Fruit fly (Drosophila melanogaster) whole organism, wandering third instar larva: ENCODE results near the gene plx.

Source experiments
- Abd-B ChIP-seq: fragments of >200 bp; optimal IDR thresholded peaks from 2 replicates; lab custom pipeline; 2017; ENCODE audit warnings: missing biosample characterization, missing genetic modification characterization
- CG32264 ChIP-seq: fragments of 200-800 bp; sonication (Bioruptor generic); optimal IDR thresholded peaks from 2 replicates; lab custom pipeline; 2016; ENCODE audit warnings: missing biosample characterization, missing genetic modification characterization
- CG9705 ChIP-seq: fragments of 200-800 bp; sonication (Bioruptor generic); optimal IDR thresholded peaks from 2 replicates; lab custom pipeline; 2018; ENCODE audit warnings: missing biosample characterization, mild to moderate bottlenecking, missing genetic modification characterization
- CrebA ChIP-seq: fragments of 200-800 bp; sonication (Bioruptor generic); optimal IDR thresholded peaks from 2 replicates; lab custom pipeline; 2016; ENCODE audit warnings: missing biosample characterization, mild to moderate bottlenecking, missing genetic modification characterization, borderline replicate concordance
- Dfd ChIP-seq: fragments of >200 bp; optimal IDR thresholded peaks from 2 replicates; lab custom pipeline; 2017; ENCODE audit warnings: missing biosample characterization, missing genetic modification characterization
- Dif ChIP-seq: fragments of 200-275, 200-300 bp; sonication (Bioruptor generic); optimal IDR thresholded peaks from 2 replicates; lab custom pipeline; 2018; ENCODE audit warnings: missing biosample characterization, missing genetic modification characterization; ENCODE audit not compliant: partially characterized antibody
- GATAd ChIP-seq: sonication (Bioruptor generic); optimal IDR thresholded peaks from 2 replicates; lab custom pipeline; 2016; ENCODE audit warnings: missing biosample characterization, missing genetic modification characterization
- HLH106 ChIP-seq: fragments of 200-800 bp; optimal IDR thresholded peaks from 3 replicates; lab custom pipeline; 2019; ENCODE audit warnings: missing biosample characterization, mild to moderate bottlenecking, missing genetic modification characterization, moderate library complexity
- Hnf4 ChIP-seq: fragments of 200-800 bp; sonication (Bioruptor generic); optimal IDR thresholded peaks from 2 replicates; lab custom pipeline; 2016; ENCODE audit warnings: missing biosample characterization, mild to moderate bottlenecking, missing genetic modification characterization
- Hr83 ChIP-seq: fragments of 200-300 bp; sonication (Bioruptor generic); optimal IDR thresholded peaks from 2 replicates; lab custom pipeline; 2016; ENCODE audit warnings: missing biosample characterization, mild to moderate bottlenecking, missing genetic modification characterization, moderate library complexity; ENCODE audit not compliant: poor library complexity, severe bottlenecking
- Jra ChIP-seq: sonication (Bioruptor generic); optimal IDR thresholded peaks from 2 replicates; lab custom pipeline; 2016; ENCODE audit warnings: missing biosample characterization, missing genetic modification characterization
- Mio ChIP-seq: sonication (Bioruptor generic); optimal IDR thresholded peaks from 2 replicates; lab custom pipeline; 2016; ENCODE audit warnings: missing biosample characterization, missing genetic modification characterization
- Myc ChIP-seq: fragments of >200 bp; optimal IDR thresholded peaks from 2 replicates; lab custom pipeline; 2017
- N ChIP-seq: fragments of >200 bp; optimal IDR thresholded peaks from 2 replicates; lab custom pipeline; 2018; ENCODE audit warnings: missing biosample characterization, missing external identifiers, missing genetic modification characterization
- OdsH ChIP-seq: fragments of 200-800 bp; sonication (Bioruptor generic); optimal IDR thresholded peaks from 2 replicates; lab custom pipeline; 2016; ENCODE audit warnings: missing biosample characterization, mild to moderate bottlenecking, missing genetic modification characterization
- Rel ChIP-seq, 2 experiments: fragments of 200-800 bp; sonication (Bioruptor generic) in 1 of 2; optimal IDR thresholded peaks; 2 replicates in 1 of 2; 3 replicates in 1 of 2; lab custom pipeline; 2016 to 2019; ENCODE audit warnings: mild to moderate bottlenecking in 2 of 2, missing biosample characterization in 2 of 2, missing genetic modification characterization in 2 of 2, moderate library complexity in 1 of 2
- Sp1 ChIP-seq: fragments of 200-800 bp; sonication (Bioruptor generic); optimal IDR thresholded peaks from 3 replicates; lab custom pipeline; 2019; ENCODE audit warnings: missing biosample characterization, mild to moderate bottlenecking, missing genetic modification characterization, moderate library complexity
- Vsx2 ChIP-seq: fragments of 200-300, 225-300 bp; sonication (Bioruptor generic); optimal IDR thresholded peaks from 2 replicates; lab custom pipeline; 2018; ENCODE audit warnings: missing biosample characterization, missing genetic modification characterization; ENCODE audit not compliant: partially characterized antibody
- br ChIP-seq: fragments of 200-800 bp; sonication (Bioruptor generic); optimal IDR thresholded peaks from 2 replicates; lab custom pipeline; 2016; ENCODE audit warnings: missing biosample characterization, missing genetic modification characterization
- brk ChIP-seq: fragments of 200-800 bp; sonication (Bioruptor generic); optimal IDR thresholded peaks from 2 replicates; lab custom pipeline; 2016; ENCODE audit warnings: missing biosample characterization, mild to moderate bottlenecking, missing genetic modification characterization
- dmrt93B ChIP-seq: fragments of 200-800 bp; sonication (Bioruptor generic); optimal IDR thresholded peaks from 2 replicates; lab custom pipeline; 2018; ENCODE audit warnings: missing biosample characterization, mild to moderate bottlenecking, missing genetic modification characterization
- dsf ChIP-seq: sonication (Bioruptor generic); optimal IDR thresholded peaks from 2 replicates; lab custom pipeline; 2016; ENCODE audit warnings: missing biosample characterization, missing genetic modification characterization, borderline replicate concordance
- ey ChIP-seq: fragments of 200-800 bp; sonication (Bioruptor generic); optimal IDR thresholded peaks from 2 replicates; lab custom pipeline; 2016; ENCODE audit warnings: missing biosample characterization, missing genetic modification characterization
- foxo ChIP-seq, 2 experiments: fragments of 200-800 bp; sonication (Bioruptor generic); optimal IDR thresholded peaks; 2 replicates in 1 of 2; 3 replicates in 1 of 2; lab custom pipeline; 2016 to 2017; ENCODE audit warnings: missing biosample characterization in 2 of 2, missing genetic modification characterization in 2 of 2
- fru ChIP-seq: fragments of 200-800 bp; sonication (Bioruptor generic); optimal IDR thresholded peaks from 3 replicates; lab custom pipeline; 2016; ENCODE audit warnings: missing biosample characterization, mild to moderate bottlenecking, missing genetic modification characterization
- h ChIP-seq: fragments of 200-800 bp; sonication (Bioruptor generic); optimal IDR thresholded peaks from 3 replicates; lab custom pipeline; 2016; ENCODE audit warnings: missing biosample characterization, mild to moderate bottlenecking, missing genetic modification characterization
- jim ChIP-seq: fragments of 175-275, 200-325 bp; sonication (Bioruptor generic); optimal IDR thresholded peaks from 2 replicates; lab custom pipeline; 2016; ENCODE audit warnings: missing biosample characterization, mild to moderate bottlenecking, missing genetic modification characterization
- lola ChIP-seq: fragments of >200 bp; optimal IDR thresholded peaks from 2 replicates; lab custom pipeline; 2017; ENCODE audit warnings: missing biosample characterization, missing genetic modification characterization
- pan ChIP-seq: fragments of >200 bp; optimal IDR thresholded peaks from 2 replicates; lab custom pipeline; 2017
- psq ChIP-seq: fragments of 200-800 bp; sonication (Bioruptor generic); optimal IDR thresholded peaks from 3 replicates; lab custom pipeline; 2017; ENCODE audit warnings: missing biosample characterization, mild to moderate bottlenecking, missing genetic modification characterization, moderate library complexity
- rgr ChIP-seq: fragments of 200-800 bp; sonication (Bioruptor generic); optimal IDR thresholded peaks from 3 replicates; lab custom pipeline; 2016; ENCODE audit warnings: missing biosample characterization, mild to moderate bottlenecking, missing genetic modification characterization
- sage ChIP-seq: fragments of 200-800 bp; sonication (Bioruptor generic); optimal IDR thresholded peaks from 2 replicates; lab custom pipeline; 2016; ENCODE audit warnings: missing biosample characterization, mild to moderate bottlenecking, missing genetic modification characterization
- sv ChIP-seq: fragments of 200-800 bp; sonication (Bioruptor generic); optimal IDR thresholded peaks from 3 replicates; lab custom pipeline; 2016; ENCODE audit warnings: missing biosample characterization, missing genetic modification characterization
- tai ChIP-seq: sonication (Bioruptor generic); optimal IDR thresholded peaks from 2 replicates; lab custom pipeline; 2016; ENCODE audit warnings: missing biosample characterization, missing genetic modification characterization
- usp ChIP-seq: fragments of >200 bp; optimal IDR thresholded peaks from 2 replicates; lab custom pipeline; 2017; ENCODE audit warnings: missing biosample characterization, missing genetic modification characterization
- woc ChIP-seq: sonication (Bioruptor generic); optimal IDR thresholded peaks from 2 replicates; lab custom pipeline; 2016; ENCODE audit warnings: missing biosample characterization, mild to moderate bottlenecking, missing genetic modification characterization

Gene plx

dm6 chr3R:5733181-5733580 is 47.5 kb downstream of the plx start, which contains the start of gene CG1239:
TSS of gene CG1239 (plus strand) at chr3R:5733513.
- peak; percentile 68 for TF ChIP-seq Myc
- no peak for TF ChIP-seq fru (GFP tag; lab: Kevin White, UChicago)

- no peak for TF ChIP-seq lola (GFP tag; lab: Kevin White, UChicago)
- peak; percentile 31 for TF ChIP-seq Jra (GFP tag; lab: Kevin White, UChicago)
- TF ChIP-seq Dfd (GFP tag; lab: Kevin White, UChicago), result no peak
- peak; percentile 45 for TF ChIP-seq CG9705 (GFP tag; lab: Kevin White, UChicago)
- TF ChIP-seq Vsx2 (GFP tag; lab: Kevin White, UChicago), result no peak
- TF ChIP-seq woc (GFP tag; lab: Kevin White, UChicago), result peak; percentile 70
- peak; percentile 26 for TF ChIP-seq Hr83 (GFP tag; lab: Kevin White, UChicago)
- TF ChIP-seq Sp1, result peak; percentile 86
- no peak for TF ChIP-seq GATAd
- peak; percentile 14 for TF ChIP-seq br (GFP tag; lab: Kevin White, UChicago)
- TF ChIP-seq Abd-B (GFP tag; lab: Kevin White, UChicago), result no peak
- TF ChIP-seq dmrt93B (GFP tag; lab: Kevin White, UChicago), result peak; percentile 72
- no peak for TF ChIP-seq Rel (GFP tag; optimal IDR thresholded peaks at IDR 0.05; lab: Kevin White, UChicago)
- TF ChIP-seq Rel (tag; optimal IDR thresholded peaks at IDR 0.05; lab: Kevin White, UChicago), result peak; percentile 20
- peak; percentile 79 for TF ChIP-seq h (GFP tag; lab: Kevin White, UChicago)
- peak; percentile 79 for TF ChIP-seq psq (GFP tag; lab: Kevin White, UChicago)
- TF ChIP-seq foxo (GFP tag; optimal IDR thresholded peaks at IDR 0.05; lab: Kevin White, UChicago), result peak in 1 of 2 experiments; percentile 86
- TF ChIP-seq brk (GFP tag; lab: Kevin White, UChicago), result no peak
- peak; percentile 75 for TF ChIP-seq OdsH (GFP tag; lab: Kevin White, UChicago)
- peak; percentile 58 for TF ChIP-seq sv (GFP tag; lab: Kevin White, UChicago)
- TF ChIP-seq Hnf4, result no peak
- peak; percentile 75 for TF ChIP-seq rgr (GFP tag; lab: Kevin White, UChicago)
- TF ChIP-seq ey (GFP tag; lab: Kevin White, UChicago), result peak; percentile 33
- no peak for TF ChIP-seq tai (GFP tag; lab: Kevin White, UChicago)
- peak; percentile 85 for TF ChIP-seq HLH106 (tag; lab: Kevin White, UChicago)
Measured at dm6 chr3R:5736305-5736869, 50.7 kb downstream of the plx start, which contains the start of the genes CG2100 and CG1236. TSS of gene CG2100 (minus strand) at chr3R:5736355. TSS of gene CG1236 (plus strand) at chr3R:5736748.

dm6 chr3R:5737263-5737662 is 51.6 kb downstream of the plx start:
- TF ChIP-seq HLH106 (tag; lab: Kevin White, UChicago) (no peak), rgr (GFP tag; lab: Kevin White, UChicago) (no peak)

dm6 chr3R:5742278-5743196 is 56.9 kb downstream of the plx start, which contains the start of the genes Sym and Madm:
TSS of gene Sym (minus strand) at chr3R:5742476.
TSS of gene Madm (plus strand) at chr3R:5742510.
- TF ChIP-seq usp (GFP tag; lab: Kevin White, UChicago) (no peak), h (GFP tag; lab: Kevin White, UChicago) (peak; percentile 62), Vsx2 (GFP tag; lab: Kevin White, UChicago) (no peak), foxo (GFP tag; optimal IDR thresholded peaks at IDR 0.05; lab: Kevin White, UChicago) (peak in 1 of 2 experiments; percentile 39), Jra (GFP tag; lab: Kevin White, UChicago) (no peak), CG9705 (GFP tag; lab: Kevin White, UChicago) (no peak), woc (GFP tag; lab: Kevin White, UChicago) (peak; percentile 74), psq (GFP tag; lab: Kevin White, UChicago) (peak; percentile 15), fru (GFP tag; lab: Kevin White, UChicago) (peak; percentile 48), tai (GFP tag; lab: Kevin White, UChicago) (no peak), Dif (GFP tag; lab: Kevin White, UChicago) (no peak), brk (GFP tag; lab: Kevin White, UChicago) (no peak), lola (GFP tag; lab: Kevin White, UChicago) (peak; percentile 37), GATAd (no peak), br (GFP tag; lab: Kevin White, UChicago) (peak; percentile 57), pan (lab: Kevin White, UChicago) (no peak), Dfd (GFP tag; lab: Kevin White, UChicago) (no peak), N (no peak), Rel (GFP tag; optimal IDR thresholded peaks at IDR 0.05; lab: Kevin White, UChicago) (no peak), Rel (tag; optimal IDR thresholded peaks at IDR 0.05; lab: Kevin White, UChicago) (no peak), CrebA (no peak), dsf (peak; percentile 26), Myc (peak; percentile 84), jim (GFP tag; lab: Kevin White, UChicago) (no peak), sv (GFP tag; lab: Kevin White, UChicago) (no peak), Sp1 (peak; percentile 11), sage (no peak), CG32264 (no peak), ey (GFP tag; lab: Kevin White, UChicago) (peak; percentile 27), rgr (GFP tag; lab: Kevin White, UChicago) (peak; percentile 2), HLH106 (tag; lab: Kevin White, UChicago) (peak; percentile 20), Abd-B (GFP tag; lab: Kevin White, UChicago) (no peak), Mio (GFP tag; lab: Kevin White, UChicago) (no peak), dmrt93B (GFP tag; lab: Kevin White, UChicago) (no peak)
